Fruit fly (Drosophila melanogaster): ENCODE measurements around the gene fy.

Gene fy

dm6 chr2L:8365701-8366643, 37.1 kb downstream of the fy start, which contains the start of gene Pp2A-29B (continued):
- TF ChIP-seq zfh2 (GFP tag; optimal IDR thresholded peaks at IDR 0.05) (peak; percentile 29), CG15601 (tag; optimal IDR thresholded peaks at IDR 0.05) (peak; percentile 56), ranshi (GFP tag; IDR thresholded peaks at IDR 0.05) (no peak), PHDP (tag; optimal IDR thresholded peaks at IDR 0.05) (no peak), CG7271 (tag; optimal IDR thresholded peaks at IDR 0.05) (no peak), Taf1 (GFP tag; IDR thresholded peaks at IDR 0.05) (no peak), CG3407 (GFP tag; optimal IDR thresholded peaks at IDR 0.05) (no peak), sens-2 (GFP tag; IDR thresholded peaks at IDR 0.05) (no peak), CG3726 (GFP tag; IDR thresholded peaks at IDR 0.05) (no peak), Poxn (GFP tag; IDR thresholded peaks at IDR 0.05) (no peak), CG15011 (GFP tag; optimal IDR thresholded peaks at IDR 0.05) (no peak), ERR (GFP tag; optimal IDR thresholded peaks at IDR 0.05) (no peak), lbe (GFP tag; optimal IDR thresholded peaks at IDR 0.05) (peak; percentile 41), CG17568 (GFP tag; optimal IDR thresholded peaks at IDR 0.05) (peak; percentile 7), ewg (GFP tag; optimal IDR thresholded peaks at IDR 0.05) (no peak), Six4 (GFP tag; optimal IDR thresholded peaks at IDR 0.05) (no peak), Gsc (GFP tag; IDR thresholded peaks at IDR 0.05) (no peak), zen (tag; optimal IDR thresholded peaks at IDR 0.05) (peak; percentile 59), Abd-B (GFP tag; optimal IDR thresholded peaks at IDR 0.05) (peak; percentile 46), btn (GFP tag; optimal IDR thresholded peaks at IDR 0.05) (no peak), H15 (GFP tag; IDR thresholded peaks at IDR 0.05) (no peak), bowl (GFP tag; IDR thresholded peaks at IDR 0.05) (no peak), CG4854 (GFP tag; optimal IDR thresholded peaks at IDR 0.05) (no peak), crol (GFP tag; IDR thresholded peaks at IDR 0.05) (no peak), Hsf (GFP tag; optimal IDR thresholded peaks at IDR 0.05) (peak; percentile 18), CG17359 (tag; optimal IDR thresholded peaks at IDR 0.05) (peak; percentile 28), CG5245 (GFP tag; optimal IDR thresholded peaks at IDR 0.05) (no peak), HLH3B (GFP tag; IDR thresholded peaks at IDR 0.05) (no peak), CG9727 (GFP tag; optimal IDR thresholded peaks at IDR 0.05) (peak; percentile 61), CG12659 (GFP tag; optimal IDR thresholded peaks at IDR 0.05) (peak; percentile 69), h (optimal IDR thresholded peaks at IDR 0.05) (no peak), Dll (GFP tag; IDR thresholded peaks at IDR 0.05; ENCODE audit: partially characterized antibody) (peak; percentile 100), lmd (GFP tag; IDR thresholded peaks at IDR 0.05) (no peak; the same call in 1 of the 2 replicates), crp (GFP tag; optimal IDR thresholded peaks at IDR 0.05) (no peak), CG34422 (GFP tag; IDR thresholded peaks at IDR 0.05) (no peak; the same call in 2 of the 3 replicates), fru (optimal IDR thresholded peaks at IDR 0.05) (no peak), sd (tag; optimal IDR thresholded peaks at IDR 0.05) (peak; percentile 92), CG6765 (GFP tag; optimal IDR thresholded peaks at IDR 0.05) (no peak), Hey (tag; optimal IDR thresholded peaks at IDR 0.05) (no peak), BEAF-32 (GFP tag; optimal IDR thresholded peaks at IDR 0.05) (peak; percentile 100), phol (tag; optimal IDR thresholded peaks at IDR 0.05) (peak; percentile 92), tin (GFP tag; optimal IDR thresholded peaks at IDR 0.05) (peak; percentile 0), Doc2 (GFP tag; IDR thresholded peaks at IDR 0.05) (no peak), ato (GFP tag; IDR thresholded peaks at IDR 0.05; ENCODE audit: partially characterized antibody) (peak; percentile 95), ro (GFP tag; IDR thresholded peaks at IDR 0.05) (no peak), CG14965 (GFP tag; optimal IDR thresholded peaks at IDR 0.05; ENCODE audit: borderline replicate concordance) (no peak), Opbp (GFP tag; IDR thresholded peaks at IDR 0.05; ENCODE audit: partially characterized antibody) (peak; percentile 96), Dip2 (GFP tag; IDR thresholded peaks at IDR 0.05) (no peak), pnt (GFP tag; optimal IDR thresholded peaks at IDR 0.05) (no peak), CG30403 (GFP tag; optimal IDR thresholded peaks at IDR 0.05) (peak; percentile 19)
